Worm (Caenorhabditis elegans) whole organism, L4/young adult: Measurements from ENCODE around the gene dph-7.

Experiments
- W03F9.2 ChIP-seq: fragments of 150-350 bp; optimal IDR thresholded peaks from 2 replicates; lab custom pipeline; 2014; ENCODE audit warnings: missing biosample characterization, missing genetic modification characterization
- dao-5 ChIP-seq: sonication (generic microtip); optimal IDR thresholded peaks from 2 replicates; lab custom pipeline; 2016; ENCODE audit warnings: missing genotype, missing genetic modification characterization, moderate library complexity, missing compliant biosample characterization

ce11 chrIII:13344538-13345136 is 29.7 kb downstream of the dph-7 start, which contains the start of gene acaa-2:
- TF ChIP-seq dao-5 (tag; lab: Kevin White, UChicago) (peak; percentile 27), W03F9.2 (peak; percentile 10)
